Fruit fly (Drosophila melanogaster) whole organism, embryonic: ENCODE data around the gene Ns4.

ENCODE experiments used
- B-H1 ChIP-seq: fragments of 200-800 bp; sonication (Bioruptor generic); IDR thresholded peaks from 3 replicates; pipeline ENCODE4 v1.3.6; 2022; ENCODE audit warnings: missing biosample characterization, missing genetic modification characterization
- Bdp1 ChIP-seq: fragments of 200-800 bp; sonication (Bioruptor generic); optimal IDR thresholded peaks from 3 replicates; lab custom pipeline; 2016; ENCODE audit warnings: missing biosample characterization, missing genetic modification characterization
- BtbVII ChIP-seq: fragments of 200-800 bp; sonication (Bioruptor generic); optimal IDR thresholded peaks from 3 replicates; lab custom pipeline; 2017; ENCODE audit warnings: missing biosample characterization, mild to moderate bottlenecking, missing genetic modification characterization
- CG10431 ChIP-seq: fragments of 200-800 bp; sonication (Bioruptor generic); optimal IDR thresholded peaks from 3 replicates; lab custom pipeline; 2018; ENCODE audit warnings: missing biosample characterization, mild to moderate bottlenecking, missing genetic modification characterization
- CG10654 ChIP-seq: fragments of 200-800 bp; sonication (Bioruptor generic); optimal IDR thresholded peaks from 2 replicates; lab custom pipeline; 2016; ENCODE audit warnings: missing biosample characterization, missing genetic modification characterization
- CG10959 ChIP-seq: fragments of 200-800 bp; sonication (Bioruptor generic); IDR thresholded peaks from 2 replicates; pipeline ENCODE4 v1.3.6; 2022; ENCODE audit warnings: missing biosample characterization, missing genetic modification characterization
- CG11085 ChIP-seq: fragments of 200-800 bp; sonication (Bioruptor generic); IDR thresholded peaks from 2 replicates; pipeline ENCODE4 v1.3.6; 2022; ENCODE audit warnings: missing biosample characterization, missing genetic modification characterization
- CG11456 ChIP-seq: fragments of 200-800 bp; sonication (Bioruptor generic); IDR thresholded peaks from 3 replicates; pipeline ENCODE4 v1.3.6; 2022; ENCODE audit warnings: missing biosample characterization, missing genetic modification characterization
- CG11696 ChIP-seq: fragments of 200-800 bp; sonication (Bioruptor generic); IDR thresholded peaks from 2 replicates; pipeline ENCODE4 v1.3.6; 2022; ENCODE audit warnings: missing biosample characterization, missing genetic modification characterization
- CG14050 ChIP-seq: fragments of 200-800 bp; sonication (Bioruptor generic); IDR thresholded peaks from 3 replicates; pipeline ENCODE4 v1.3.6; 2022; ENCODE audit warnings: missing biosample characterization, missing genetic modification characterization
- CG15011 ChIP-seq: fragments of 200-800 bp; sonication (Bioruptor generic); optimal IDR thresholded peaks from 3 replicates; lab custom pipeline; 2018; ENCODE audit warnings: missing biosample characterization, mild to moderate bottlenecking, missing genetic modification characterization
- CG1602 ChIP-seq: fragments of 200-800 bp; sonication (Bioruptor generic); optimal IDR thresholded peaks from 3 replicates; lab custom pipeline; 2016; ENCODE audit warnings: missing biosample characterization, missing genetic modification characterization
- CG18619 ChIP-seq: fragments of 200-800 bp; sonication (Bioruptor generic); optimal IDR thresholded peaks from 3 replicates; lab custom pipeline; 2017; ENCODE audit warnings: missing biosample characterization, mild to moderate bottlenecking, missing genetic modification characterization
- CG18764 ChIP-seq: fragments of 200-800 bp; sonication (Bioruptor generic); optimal IDR thresholded peaks from 3 replicates; lab custom pipeline; 2016; ENCODE audit warnings: missing biosample characterization, missing genetic modification characterization
- CG2129 ChIP-seq: fragments of 200-800 bp; sonication (Bioruptor generic); IDR thresholded peaks from 2 replicates; pipeline ENCODE4 v1.3.6; 2022; ENCODE audit warnings: missing biosample characterization, missing genetic modification characterization; ENCODE audit not compliant: partially characterized antibody
- CG2712 ChIP-seq: fragments of 200-800 bp; optimal IDR thresholded peaks from 3 replicates; lab custom pipeline; 2019; ENCODE audit warnings: missing biosample characterization, mild to moderate bottlenecking, missing genetic modification characterization, moderate library complexity
- CG31365 ChIP-seq: fragments of 200-800 bp; sonication (Bioruptor generic); optimal IDR thresholded peaks from 2 replicates; lab custom pipeline; 2018; ENCODE audit warnings: missing biosample characterization, mild to moderate bottlenecking, missing genetic modification characterization
- CG32532 ChIP-seq: fragments of 200-800 bp; sonication (Bioruptor generic); IDR thresholded peaks from 2 replicates; pipeline ENCODE4 v1.3.6; 2022; ENCODE audit warnings: missing biosample characterization, missing genetic modification characterization
- CG3281 ChIP-seq: fragments of 200-800 bp; sonication (Bioruptor generic); optimal IDR thresholded peaks from 3 replicates; lab custom pipeline; 2017; ENCODE audit warnings: missing biosample characterization, mild to moderate bottlenecking, missing genetic modification characterization
- CG33557 ChIP-seq: fragments of 200-800 bp; sonication (Bioruptor generic); optimal IDR thresholded peaks from 2 replicates; lab custom pipeline; 2019; ENCODE audit warnings: missing biosample characterization, mild to moderate bottlenecking, missing genetic modification characterization, moderate library complexity
- CG3838 ChIP-seq: fragments of 200-800 bp; sonication (Bioruptor generic); optimal IDR thresholded peaks from 3 replicates; lab custom pipeline; 2016; ENCODE audit warnings: missing biosample characterization, missing genetic modification characterization
- CG42726 ChIP-seq: fragments of 200-800 bp; sonication (Bioruptor generic); IDR thresholded peaks from 2 replicates; pipeline ENCODE4 v1.3.6; 2022; ENCODE audit warnings: missing biosample characterization, missing genetic modification characterization; ENCODE audit not compliant: partially characterized antibody
- CG6272 ChIP-seq: fragments of 200-800 bp; sonication (Bioruptor generic); IDR thresholded peaks from 2 replicates; pipeline ENCODE4 v1.3.6; 2022; ENCODE audit warnings: missing biosample characterization, missing genetic modification characterization
- CG6854 ChIP-seq: fragments of 200-800 bp; sonication (Bioruptor generic); optimal IDR thresholded peaks from 3 replicates; lab custom pipeline; 2017; ENCODE audit warnings: missing biosample characterization, mild to moderate bottlenecking, missing genetic modification characterization
- CG9817 ChIP-seq: fragments of 200-800 bp; sonication (Bioruptor generic); optimal IDR thresholded peaks from 2 replicates; lab custom pipeline; 2018; ENCODE audit warnings: missing biosample characterization, mild to moderate bottlenecking, missing genetic modification characterization, moderate library complexity
- D19B ChIP-seq: fragments of 200-800 bp; sonication (Bioruptor generic); optimal IDR thresholded peaks from 2 replicates; lab custom pipeline; 2017; ENCODE audit warnings: missing biosample characterization, mild to moderate bottlenecking, missing genetic modification characterization
- Deaf1 ChIP-seq: fragments of 200-800 bp; optimal IDR thresholded peaks from 3 replicates; lab custom pipeline; 2019; ENCODE audit warnings: missing biosample characterization, mild to moderate bottlenecking, missing genetic modification characterization, moderate library complexity
- Elba2 ChIP-seq: fragments of 200-800 bp; sonication (Bioruptor generic); optimal IDR thresholded peaks from 3 replicates; lab custom pipeline; 2016; ENCODE audit warnings: missing biosample characterization, missing genetic modification characterization
- Hey ChIP-seq: fragments of 200-800 bp; sonication (Bioruptor generic); optimal IDR thresholded peaks from 3 replicates; lab custom pipeline; 2018; ENCODE audit warnings: missing biosample characterization, mild to moderate bottlenecking, missing genetic modification characterization
- Hsf ChIP-seq: fragments of 200-800 bp; sonication (Bioruptor generic); optimal IDR thresholded peaks from 3 replicates; lab custom pipeline; 2016; ENCODE audit warnings: missing biosample characterization, missing genetic modification characterization
- Ravus ChIP-seq: fragments of 200-800 bp; sonication (Bioruptor generic); IDR thresholded peaks from 2 replicates; pipeline ENCODE4 v1.3.6; 2022; ENCODE audit warnings: missing biosample characterization, missing genetic modification characterization
- Taf1 ChIP-seq: fragments of 200-800 bp; sonication (Bioruptor generic); IDR thresholded peaks from 2 replicates; pipeline ENCODE4 v1.3.6; 2022; ENCODE audit warnings: missing biosample characterization, missing genetic modification characterization
- Tbp ChIP-seq: fragments of >200 bp; optimal IDR thresholded peaks from 2 replicates; lab custom pipeline; 2018; ENCODE audit warnings: missing biosample characterization, missing genetic modification characterization
- ab ChIP-seq: fragments of 200-800 bp; sonication (Bioruptor generic); optimal IDR thresholded peaks from 2 replicates; lab custom pipeline; 2016; ENCODE audit warnings: missing biosample characterization, missing genetic modification characterization
- az2 ChIP-seq: fragments of 200-800 bp; sonication (Bioruptor generic); optimal IDR thresholded peaks from 3 replicates; lab custom pipeline; 2016; ENCODE audit warnings: missing biosample characterization, missing genetic modification characterization
- bab2 ChIP-seq: fragments of 200-800 bp; sonication (Bioruptor generic); optimal IDR thresholded peaks from 2 replicates; lab custom pipeline; 2016; ENCODE audit warnings: missing biosample characterization, missing genetic modification characterization
- cad ChIP-seq: fragments of >200 bp; optimal IDR thresholded peaks from 2 replicates; lab custom pipeline; 2017; ENCODE audit warnings: missing biosample characterization, missing genetic modification characterization
- cas ChIP-seq: fragments of 200-800 bp; sonication (Bioruptor generic); IDR thresholded peaks from 2 replicates; pipeline ENCODE4 v1.3.6; 2022; ENCODE audit warnings: missing biosample characterization, missing genetic modification characterization
- ci ChIP-seq: fragments of 200-800 bp; sonication (Bioruptor generic); IDR thresholded peaks from 3 replicates; pipeline ENCODE4 v1.3.6; 2022; ENCODE audit warnings: missing biosample characterization, missing genetic modification characterization
- corto ChIP-seq: fragments of 200-800 bp; sonication (Bioruptor generic); optimal IDR thresholded peaks from 2 replicates; lab custom pipeline; 2016; ENCODE audit warnings: missing biosample characterization, mild to moderate bottlenecking, missing genetic modification characterization, moderate library complexity
- dmrt11E ChIP-seq: fragments of 200-800 bp; sonication (Bioruptor generic); optimal IDR thresholded peaks from 3 replicates; lab custom pipeline; 2018; ENCODE audit warnings: missing biosample characterization, mild to moderate bottlenecking, missing genetic modification characterization, moderate library complexity
- dpn ChIP-seq, 2 experiments: fragments of 200-800 bp; sonication (Bioruptor generic); optimal IDR thresholded peaks; 3 replicates each; lab custom pipeline; 2016; ENCODE audit warnings: missing biosample characterization in 2 of 2, missing genetic modification characterization in 2 of 2
- dysf ChIP-seq: fragments of 200-800 bp; sonication (Bioruptor generic); IDR thresholded peaks from 3 replicates; pipeline ENCODE4 v1.3.6; 2022; ENCODE audit warnings: missing biosample characterization, missing genetic modification characterization
- ems ChIP-seq: fragments of 200-800 bp; sonication (Bioruptor generic); optimal IDR thresholded peaks from 3 replicates; lab custom pipeline; 2016; ENCODE audit warnings: missing biosample characterization, missing genetic modification characterization
- en ChIP-seq: fragments of 200-800 bp; sonication (Bioruptor generic); optimal IDR thresholded peaks from 2 replicates; lab custom pipeline; 2016; ENCODE audit warnings: missing biosample characterization, missing genetic modification characterization
- gcm2 ChIP-seq: fragments of 200-800 bp; sonication (Bioruptor generic); optimal IDR thresholded peaks from 2 replicates; lab custom pipeline; 2016; ENCODE audit warnings: missing biosample characterization, missing genetic modification characterization
- ind ChIP-seq: fragments of 200-800 bp; sonication (Bioruptor generic); optimal IDR thresholded peaks from 3 replicates; lab custom pipeline; 2016; ENCODE audit warnings: missing biosample characterization, missing genetic modification characterization
- lab ChIP-seq: fragments of 200-800 bp; sonication (Bioruptor generic); optimal IDR thresholded peaks from 3 replicates; lab custom pipeline; 2017; ENCODE audit warnings: missing biosample characterization, missing genetic modification characterization, mild to moderate bottlenecking, moderate library complexity, missing genetic modification reagents
- stc ChIP-seq: fragments of 200-800 bp; sonication (Bioruptor generic); IDR thresholded peaks from 2 replicates; pipeline ENCODE4 v1.3.6; 2022; ENCODE audit warnings: missing biosample characterization, missing genetic modification characterization
- twi ChIP-seq: fragments of 200-800 bp; optimal IDR thresholded peaks from 2 replicates; lab custom pipeline; 2019; ENCODE audit warnings: missing biosample characterization, mild to moderate bottlenecking, missing genetic modification characterization, moderate library complexity
- usp ChIP-seq: fragments of >200 bp; optimal IDR thresholded peaks from 2 replicates; lab custom pipeline; 2017; ENCODE audit warnings: missing biosample characterization, missing genetic modification characterization
- wdn ChIP-seq: fragments of 200-800 bp; sonication (Bioruptor generic); IDR thresholded peaks from 2 replicates; pipeline ENCODE4 v1.3.6; 2022; ENCODE audit warnings: missing biosample characterization, missing genetic modification characterization
- yki ChIP-seq: fragments of >200 bp; optimal IDR thresholded peaks from 3 replicates; lab custom pipeline; 2018
- z ChIP-seq: fragments of 200-800 bp; sonication (Bioruptor generic); IDR thresholded peaks from 3 replicates; pipeline ENCODE4 v1.3.6; 2022; ENCODE audit warnings: missing biosample characterization, missing genetic modification characterization

Ns4 gene

dm6 chr2L:20801801-20802200, 49.5 kb downstream of the Ns4 start (continued):
- no peak for TF ChIP-seq CG14050
- no peak for TF ChIP-seq gcm2 (GFP tag; lab: Kevin White, UChicago)
- TF ChIP-seq CG2712: no peak
- TF ChIP-seq Bdp1 (GFP tag; lab: Kevin White, UChicago): no peak
- no peak for TF ChIP-seq CG42726
- no peak for TF ChIP-seq cas
- TF ChIP-seq corto (GFP tag; lab: Kevin White, UChicago): no peak
- TF ChIP-seq CG11085: peak; percentile 19; the same call in 1 of the 2 replicates
- TF ChIP-seq dysf (GFP tag; lab: Robert Waterston, UW): no peak
- no peak for TF ChIP-seq B-H1
- TF ChIP-seq stc (GFP tag; lab: Robert Waterston, UW): no peak
- TF ChIP-seq D19B (GFP tag; lab: Kevin White, UChicago): no peak
- no peak for TF ChIP-seq CG6854 (GFP tag; lab: Kevin White, UChicago)
- 0 out of 2 replicates have a peak, but pooled peaks have one; percentile 26 for TF ChIP-seq wdn (GFP tag; lab: Robert Waterston, UW)
- TF ChIP-seq Deaf1 (tag; lab: Kevin White, UChicago): no peak
- TF ChIP-seq BtbVII: no peak
- no peak for TF ChIP-seq Hey (tag; lab: Kevin White, UChicago)
- no peak for TF ChIP-seq CG6272 (GFP tag; lab: Robert Waterston, UW)
- TF ChIP-seq ind (GFP tag; lab: Kevin White, UChicago): no peak
- no peak for TF ChIP-seq CG3838 (GFP tag; lab: Kevin White, UChicago)
- TF ChIP-seq bab2 (GFP tag; lab: Kevin White, UChicago): no peak
- no peak for TF ChIP-seq CG10959 (GFP tag; lab: Robert Waterston, UW)
- TF ChIP-seq twi (tag; lab: Kevin White, UChicago): no peak
- peak; percentile 46; the same call in 2 of the 3 replicates for TF ChIP-seq CG11456
- no peak for TF ChIP-seq en
- no peak for TF ChIP-seq ab
- no peak for TF ChIP-seq CG10654 (GFP tag; lab: Kevin White, UChicago)
- no peak for TF ChIP-seq dmrt11E (tag; lab: Kevin White, UChicago)
- TF ChIP-seq Ravus (GFP tag; lab: Robert Waterston, UW): no peak
- TF ChIP-seq Tbp (GFP tag; lab: Kevin White, UChicago): no peak
- no peak for TF ChIP-seq CG15011 (GFP tag; lab: Kevin White, UChicago)
- peak; percentile 30 for TF ChIP-seq lab (GFP tag; lab: Kevin White, UChicago)
- no peak for TF ChIP-seq usp (GFP tag; lab: Kevin White, UChicago)
- TF ChIP-seq CG2129: no peak
- no peak for TF ChIP-seq CG33557 (GFP tag; lab: Kevin White, UChicago)
- TF ChIP-seq ci (GFP tag; lab: Robert Waterston, UW): 0 out of 3 replicates have a peak, but pooled peaks have one; percentile 14
- 0 out of 2 replicates have a peak, but pooled peaks have one; percentile 8 for TF ChIP-seq Taf1 (GFP tag; lab: Robert Waterston, UW)
- TF ChIP-seq CG18764 (GFP tag; lab: Kevin White, UChicago): no peak
- no peak for TF ChIP-seq CG18619 (GFP tag; lab: Kevin White, UChicago)
- TF ChIP-seq CG31365 (tag; lab: Kevin White, UChicago): no peak
- TF ChIP-seq ems (GFP tag; lab: Kevin White, UChicago): no peak
- TF ChIP-seq Hsf (GFP tag; lab: Kevin White, UChicago): no peak
- TF ChIP-seq CG3281 (GFP tag; lab: Kevin White, UChicago): no peak
- 0 out of 2 replicates have a peak, but pooled peaks have one; percentile 5 for TF ChIP-seq CG32532 (GFP tag; lab: Robert Waterston, UW)
- no peak for TF ChIP-seq dpn (GFP tag; optimal IDR thresholded peaks at IDR 0.05; lab: Kevin White, UChicago)
- no peak for TF ChIP-seq CG9817
- TF ChIP-seq az2 (GFP tag; lab: Kevin White, UChicago): no peak
- TF ChIP-seq CG1602 (GFP tag; lab: Kevin White, UChicago): no peak
- TF ChIP-seq CG11696 (GFP tag; lab: Robert Waterston, UW): no peak
- no peak for TF ChIP-seq Elba2 (GFP tag; lab: Kevin White, UChicago)
- no peak for TF ChIP-seq cad (GFP tag; lab: Kevin White, UChicago)
- TF ChIP-seq z (GFP tag; lab: Robert Waterston, UW): no peak
- TF ChIP-seq CG10431 (GFP tag; lab: Kevin White, UChicago): no peak
- TF ChIP-seq yki (lab: Kevin White, UChicago): no peak
